Fruit fly (Drosophila melanogaster) whole organism, embryonic: ENCODE data around the gene CG14273.
A peak's percentile ranks its signal among the peaks of the same experiment; 100 is the strongest.

Experiments used
- ATbp ChIP-seq: fragments of 200-800 bp; sonication (Bioruptor generic); optimal IDR thresholded peaks from 2 replicates; lab custom pipeline; 2017; ENCODE audit warnings: missing biosample characterization, mild to moderate bottlenecking, missing genetic modification characterization, missing genetic modification reagents
- Abd-B ChIP-seq: fragments of 200-800 bp; sonication (Bioruptor generic); optimal IDR thresholded peaks from 2 replicates; lab custom pipeline; 2018; ENCODE audit warnings: missing biosample characterization, mild to moderate bottlenecking, missing genetic modification characterization, moderate library complexity
- Blimp-1 ChIP-seq: fragments of 200-800 bp; sonication (Bioruptor generic); optimal IDR thresholded peaks from 3 replicates; lab custom pipeline; 2018; ENCODE audit warnings: missing biosample characterization, missing genetic modification characterization, mild to moderate bottlenecking, moderate library complexity, missing genetic modification reagents
- CG10321 ChIP-seq: fragments of 200-800 bp; sonication (Bioruptor generic); IDR thresholded peaks from 2 replicates; pipeline ENCODE4 v1.3.6; 2022; ENCODE audit warnings: missing biosample characterization, missing genetic modification characterization
- CG11085 ChIP-seq: fragments of 200-800 bp; sonication (Bioruptor generic); IDR thresholded peaks from 2 replicates; pipeline ENCODE4 v1.3.6; 2022; ENCODE audit warnings: missing biosample characterization, missing genetic modification characterization
- CG11093 ChIP-seq: fragments of 200-800 bp; sonication (Bioruptor generic); IDR thresholded peaks from 3 replicates; pipeline ENCODE4 v1.3.6; 2022; ENCODE audit warnings: missing biosample characterization, missing genetic modification characterization
- CG11695 ChIP-seq: fragments of 200-800 bp; sonication (Bioruptor generic); IDR thresholded peaks from 3 replicates; pipeline ENCODE4 v1.3.6; 2022; ENCODE audit warnings: missing biosample characterization, missing genetic modification characterization
- CG12769 ChIP-seq: fragments of 200-800 bp; sonication (Bioruptor generic); optimal IDR thresholded peaks from 2 replicates; lab custom pipeline; 2019; ENCODE audit warnings: missing biosample characterization, mild to moderate bottlenecking, missing genetic modification characterization, moderate library complexity
- CG14710 ChIP-seq: fragments of 200-800 bp; sonication (Bioruptor generic); optimal IDR thresholded peaks from 3 replicates; lab custom pipeline; 2019; ENCODE audit warnings: missing biosample characterization, mild to moderate bottlenecking, missing genetic modification characterization, moderate library complexity
- CG14965 ChIP-seq: fragments of 200-800 bp; sonication (Bioruptor generic); optimal IDR thresholded peaks from 2 replicates; lab custom pipeline; 2016; ENCODE audit warnings: missing biosample characterization, missing genetic modification characterization, borderline replicate concordance
- CG15601 ChIP-seq: fragments of 200-800 bp; sonication (Bioruptor generic); optimal IDR thresholded peaks from 3 replicates; lab custom pipeline; 2019; ENCODE audit warnings: missing biosample characterization, mild to moderate bottlenecking, missing genetic modification characterization, moderate library complexity
- CG1602 ChIP-seq: fragments of 200-800 bp; sonication (Bioruptor generic); optimal IDR thresholded peaks from 3 replicates; lab custom pipeline; 2016; ENCODE audit warnings: missing biosample characterization, missing genetic modification characterization
- CG17385 ChIP-seq: fragments of 200-800 bp; sonication (Bioruptor generic); optimal IDR thresholded peaks from 3 replicates; lab custom pipeline; 2018; ENCODE audit warnings: missing biosample characterization, mild to moderate bottlenecking, missing genetic modification characterization
- CG18011 ChIP-seq: fragments of 200-800 bp; sonication (Bioruptor generic); optimal IDR thresholded peaks from 2 replicates; lab custom pipeline; 2017; ENCODE audit warnings: missing biosample characterization, missing genetic modification characterization, mild to moderate bottlenecking, moderate library complexity, missing genotype
- CG4282 ChIP-seq: fragments of 200-800 bp; sonication (Bioruptor generic); optimal IDR thresholded peaks from 2 replicates; lab custom pipeline; 2016; ENCODE audit warnings: missing biosample characterization, missing genetic modification characterization
- CG4328 ChIP-seq: fragments of 200-800 bp; sonication (Bioruptor generic); optimal IDR thresholded peaks from 3 replicates; lab custom pipeline; 2017; ENCODE audit warnings: missing biosample characterization, missing genetic modification reagents, missing genetic modification characterization
- CG4404 ChIP-seq: fragments of 200-800 bp; sonication (Bioruptor generic); IDR thresholded peaks from 2 replicates; pipeline ENCODE4 v1.3.6; 2022; ENCODE audit warnings: missing biosample characterization, missing genetic modification characterization
- CG4820 ChIP-seq: fragments of 200-800 bp; sonication (Bioruptor generic); optimal IDR thresholded peaks from 3 replicates; lab custom pipeline; 2016; ENCODE audit warnings: missing biosample characterization, missing genetic modification characterization
- CG7839 ChIP-seq: fragments of 200-800 bp; sonication (Bioruptor generic); optimal IDR thresholded peaks from 3 replicates; lab custom pipeline; 2018; ENCODE audit warnings: missing biosample characterization, mild to moderate bottlenecking, missing genetic modification characterization, moderate library complexity
- CG8924 ChIP-seq: fragments of 200-800 bp; optimal IDR thresholded peaks from 3 replicates; lab custom pipeline; 2019; ENCODE audit warnings: missing biosample characterization, mild to moderate bottlenecking, missing genetic modification characterization, moderate library complexity
- CG9727 ChIP-seq: fragments of 200-800 bp; sonication (Bioruptor generic); optimal IDR thresholded peaks from 3 replicates; lab custom pipeline; 2017; ENCODE audit warnings: missing biosample characterization, mild to moderate bottlenecking, missing genetic modification characterization
- D19A ChIP-seq: fragments of 200-800 bp; optimal IDR thresholded peaks from 3 replicates; lab custom pipeline; 2019; ENCODE audit warnings: missing biosample characterization, mild to moderate bottlenecking, missing genetic modification characterization, moderate library complexity
- Doc2 ChIP-seq: fragments of 200-800 bp; sonication (Bioruptor generic); IDR thresholded peaks from 2 replicates; pipeline ENCODE4 v1.3.6; 2022; ENCODE audit warnings: missing biosample characterization, missing genetic modification characterization
- Dref ChIP-seq: fragments of 200-800 bp; sonication (Bioruptor generic); IDR thresholded peaks from 2 replicates; pipeline ENCODE4 v1.3.6; 2022; ENCODE audit warnings: missing biosample characterization, missing genetic modification characterization
- E2f1 ChIP-seq: fragments of 200-800 bp; sonication (Bioruptor generic); IDR thresholded peaks from 2 replicates; pipeline ENCODE4 v1.3.6; 2022; ENCODE audit warnings: missing biosample characterization, missing genetic modification characterization
- H2.0 ChIP-seq: fragments of 200-800 bp; sonication (Bioruptor generic); IDR thresholded peaks from 2 replicates; pipeline ENCODE4 v1.3.6; 2022; ENCODE audit warnings: missing biosample characterization, missing genetic modification characterization
- Hey ChIP-seq: fragments of 200-800 bp; sonication (Bioruptor generic); optimal IDR thresholded peaks from 3 replicates; lab custom pipeline; 2018; ENCODE audit warnings: missing biosample characterization, mild to moderate bottlenecking, missing genetic modification characterization
- Hr39 ChIP-seq: fragments of >200 bp; optimal IDR thresholded peaks from 2 replicates; lab custom pipeline; 2017
- Meics ChIP-seq: fragments of 200-800 bp; sonication (Bioruptor generic); optimal IDR thresholded peaks from 2 replicates; lab custom pipeline; 2017; ENCODE audit warnings: missing biosample characterization, mild to moderate bottlenecking, missing genetic modification characterization
- Mes4 ChIP-seq: fragments of 200-800 bp; sonication (Bioruptor generic); optimal IDR thresholded peaks from 2 replicates; lab custom pipeline; 2016; ENCODE audit warnings: missing biosample characterization, missing genetic modification characterization
- Opbp ChIP-seq: fragments of 200-800 bp; sonication (Bioruptor generic); IDR thresholded peaks from 3 replicates; pipeline ENCODE4 v1.3.6; 2022; ENCODE audit warnings: missing biosample characterization, missing genetic modification characterization; ENCODE audit not compliant: partially characterized antibody
- Optix ChIP-seq: fragments of 200-800 bp; sonication (Bioruptor generic); IDR thresholded peaks from 3 replicates; pipeline ENCODE4 v1.3.6; 2022; ENCODE audit warnings: missing biosample characterization, missing genetic modification characterization
- Scr ChIP-seq: fragments of 200-800 bp; sonication (Bioruptor generic); IDR thresholded peaks from 2 replicates; pipeline ENCODE4 v1.3.6; 2022; ENCODE audit warnings: missing biosample characterization, missing genetic modification characterization; ENCODE audit not compliant: partially characterized antibody
- YL-1 ChIP-seq: fragments of 200-800 bp; sonication (Bioruptor generic); optimal IDR thresholded peaks from 3 replicates; lab custom pipeline; 2017; ENCODE audit warnings: missing biosample characterization, mild to moderate bottlenecking, missing genetic modification characterization
- cad ChIP-seq: fragments of >200 bp; optimal IDR thresholded peaks from 2 replicates; lab custom pipeline; 2017; ENCODE audit warnings: missing biosample characterization, missing genetic modification characterization
- cg ChIP-seq: fragments of 200-800 bp; sonication (Bioruptor generic); optimal IDR thresholded peaks from 3 replicates; lab custom pipeline; 2019; ENCODE audit warnings: missing biosample characterization, mild to moderate bottlenecking, missing genetic modification characterization, moderate library complexity
- crol ChIP-seq: fragments of 200-800 bp; sonication (Bioruptor generic); IDR thresholded peaks from 2 replicates; pipeline ENCODE4 v1.3.6; 2022; ENCODE audit warnings: missing biosample characterization, missing genetic modification characterization
- da ChIP-seq: fragments of 200-800 bp; sonication (Bioruptor generic); optimal IDR thresholded peaks from 2 replicates; lab custom pipeline; 2016; ENCODE audit warnings: missing biosample characterization, missing genetic modification characterization
- fd3F ChIP-seq: fragments of 200-800 bp; sonication (Bioruptor generic); optimal IDR thresholded peaks from 2 replicates; lab custom pipeline; 2018; ENCODE audit warnings: missing biosample characterization, mild to moderate bottlenecking, missing genetic modification characterization, moderate library complexity
- grau ChIP-seq: fragments of 200-800 bp; optimal IDR thresholded peaks from 3 replicates; lab custom pipeline; 2019; ENCODE audit warnings: missing biosample characterization, mild to moderate bottlenecking, missing genetic modification characterization, moderate library complexity
- ham ChIP-seq: fragments of 200-800 bp; sonication (Bioruptor generic); IDR thresholded peaks from 2 replicates; pipeline ENCODE4 v1.3.6; 2022; ENCODE audit warnings: missing biosample characterization, missing genetic modification characterization
- hb ChIP-seq: fragments of 200-800 bp; sonication (Bioruptor generic); IDR thresholded peaks from 3 replicates; pipeline ENCODE4 v1.3.6; 2022; ENCODE audit warnings: missing biosample characterization, missing genetic modification characterization; ENCODE audit not compliant: partially characterized antibody
- onecut ChIP-seq: fragments of 200-800 bp; sonication (Bioruptor generic); IDR thresholded peaks from 2 replicates; pipeline ENCODE4 v1.3.6; 2022; ENCODE audit warnings: missing biosample characterization, missing genetic modification characterization
- pnt ChIP-seq: fragments of 200-800 bp; sonication (Bioruptor generic); optimal IDR thresholded peaks from 3 replicates; lab custom pipeline; 2016; ENCODE audit warnings: missing biosample characterization, missing genetic modification characterization
- row ChIP-seq: fragments of 200-800 bp; sonication (Bioruptor generic); IDR thresholded peaks from 3 replicates; pipeline ENCODE4 v1.3.6; 2022; ENCODE audit warnings: missing biosample characterization, missing genetic modification characterization
- run ChIP-seq: fragments of 200-800 bp; sonication (Bioruptor generic); optimal IDR thresholded peaks from 3 replicates; lab custom pipeline; 2018; ENCODE audit warnings: missing biosample characterization, mild to moderate bottlenecking, missing genetic modification characterization
- slou ChIP-seq: fragments of 200-800 bp; sonication (Bioruptor generic); optimal IDR thresholded peaks from 3 replicates; lab custom pipeline; 2016; ENCODE audit warnings: missing biosample characterization, missing genetic modification characterization
- sqz ChIP-seq: fragments of 200-800 bp; sonication (Bioruptor generic); optimal IDR thresholded peaks from 3 replicates; lab custom pipeline; 2018; ENCODE audit warnings: missing biosample characterization, mild to moderate bottlenecking, missing genetic modification characterization
- sug ChIP-seq: fragments of 200-800 bp; optimal IDR thresholded peaks from 2 replicates; lab custom pipeline; 2019; ENCODE audit warnings: missing biosample characterization, mild to moderate bottlenecking, missing genetic modification characterization, moderate library complexity
- tin ChIP-seq: fragments of 200-800 bp; sonication (Bioruptor generic); optimal IDR thresholded peaks from 3 replicates; lab custom pipeline; 2016; ENCODE audit warnings: missing biosample characterization, missing genetic modification characterization
- wdn ChIP-seq: fragments of 200-800 bp; sonication (Bioruptor generic); IDR thresholded peaks from 2 replicates; pipeline ENCODE4 v1.3.6; 2022; ENCODE audit warnings: missing biosample characterization, missing genetic modification characterization

The CG14273 gene

dm6 chr2L:8299194-8299811 is 43.2 kb upstream of the CG14273 start (continued):
- no peak for TF ChIP-seq Abd-B (GFP tag; lab: Kevin White, UChicago)
- no peak for TF ChIP-seq cad (GFP tag; lab: Kevin White, UChicago)
- no peak for TF ChIP-seq sqz (GFP tag; lab: Kevin White, UChicago)
- 0 out of 2 replicates have a peak, but pooled peaks have one; percentile 10 for TF ChIP-seq CG4404 (GFP tag; lab: Robert Waterston, UW)
- TF ChIP-seq CG14710 (tag; lab: Kevin White, UChicago): peak; percentile 7
- no peak for TF ChIP-seq Hr39
- TF ChIP-seq Dref (GFP tag; lab: Robert Waterston, UW): no peak
- peak; percentile 31; the same call in 1 of the 3 replicates for TF ChIP-seq Opbp (GFP tag; lab: Robert Waterston, UW)
- no peak for TF ChIP-seq Mes4 (GFP tag; lab: Kevin White, UChicago)
- TF ChIP-seq YL-1 (GFP tag; lab: Kevin White, UChicago): no peak
- no peak for TF ChIP-seq sug
- peak; percentile 10 for TF ChIP-seq CG9727 (GFP tag; lab: Kevin White, UChicago)
- no peak for TF ChIP-seq ham (GFP tag; lab: Robert Waterston, UW)
- TF ChIP-seq Scr (GFP tag; lab: Robert Waterston, UW): 0 out of 2 replicates have a peak, but pooled peaks have one; percentile 23
- TF ChIP-seq CG14965 (GFP tag; lab: Kevin White, UChicago): no peak
- TF ChIP-seq grau (tag; lab: Kevin White, UChicago): no peak
- TF ChIP-seq tin (GFP tag; lab: Kevin White, UChicago): no peak
- TF ChIP-seq Blimp-1 (GFP tag; lab: Kevin White, UChicago): no peak
- TF ChIP-seq CG4328 (GFP tag; lab: Kevin White, UChicago): no peak
- peak; percentile 19; the same call in 1 of the 3 replicates for TF ChIP-seq hb (GFP tag; lab: Robert Waterston, UW)
- no peak for TF ChIP-seq Doc2 (GFP tag; lab: Robert Waterston, UW)
- TF ChIP-seq cg (GFP tag; lab: Kevin White, UChicago): no peak
- no peak for TF ChIP-seq CG10321 (GFP tag; lab: Robert Waterston, UW)
- no peak for TF ChIP-seq slou (GFP tag; lab: Kevin White, UChicago)
- TF ChIP-seq da (GFP tag; lab: Kevin White, UChicago): no peak
- no peak for TF ChIP-seq wdn (GFP tag; lab: Robert Waterston, UW)
- no peak for TF ChIP-seq pnt (GFP tag; lab: Kevin White, UChicago)
- no peak for TF ChIP-seq CG18011 (GFP tag; lab: Kevin White, UChicago)
- no peak for TF ChIP-seq CG1602 (GFP tag; lab: Kevin White, UChicago)
- TF ChIP-seq D19A: no peak
- TF ChIP-seq E2f1 (GFP tag; lab: Robert Waterston, UW): no peak
- TF ChIP-seq CG4820 (GFP tag; lab: Kevin White, UChicago): no peak
- TF ChIP-seq run (tag; lab: Kevin White, UChicago): no peak
- peak; percentile 75 for TF ChIP-seq crol (GFP tag; lab: Robert Waterston, UW)
- TF ChIP-seq CG11085: no peak
- TF ChIP-seq ATbp (GFP tag; lab: Kevin White, UChicago): no peak
- TF ChIP-seq CG11093: no peak
- TF ChIP-seq CG12769 (tag; lab: Kevin White, UChicago): no peak
- no peak for TF ChIP-seq CG7839 (tag; lab: Kevin White, UChicago)
- 0 out of 3 replicates have a peak, but pooled peaks have one; percentile 15 for TF ChIP-seq row (GFP tag; lab: Robert Waterston, UW)
- no peak for TF ChIP-seq onecut
- no peak for TF ChIP-seq Hey (tag; lab: Kevin White, UChicago)
- TF ChIP-seq CG15601 (tag; lab: Kevin White, UChicago): no peak
- TF ChIP-seq H2.0 (GFP tag; lab: Robert Waterston, UW): no peak
- no peak for TF ChIP-seq CG11695 (GFP tag; lab: Robert Waterston, UW)
- TF ChIP-seq CG8924 (tag; lab: Kevin White, UChicago): no peak
- TF ChIP-seq CG17385 (GFP tag; lab: Kevin White, UChicago): no peak
- TF ChIP-seq CG4282 (GFP tag; lab: Kevin White, UChicago): no peak
- no peak for TF ChIP-seq Meics (GFP tag; lab: Kevin White, UChicago)
- no peak for TF ChIP-seq Optix (GFP tag; lab: Robert Waterston, UW)
- no peak for TF ChIP-seq fd3F
